Worm (Caenorhabditis elegans): ENCODE results near the gene C01B10.3.

ce11 chrIV:6653663-6654201 lies 32.6 kb upstream of the C01B10.3 start:
- no peak for TF ChIP-seq K11D2.4 (GFP tag; IDR thresholded peaks at IDR 0.05)
- no peak for TF ChIP-seq fkh-3 (tag; optimal IDR thresholded peaks at IDR 0.05)
- TF ChIP-seq dpl-1 (GFP tag; optimal IDR thresholded peaks at IDR 0.05), result no peak
- no peak for TF ChIP-seq mes-4 (tag; optimal IDR thresholded peaks at IDR 0.05)
- no peak for TF ChIP-seq D2030.7 (GFP tag; IDR thresholded peaks at IDR 0.05)
- no peak for TF ChIP-seq ama-1 (optimal IDR thresholded peaks at IDR 0.05)
- no peak for TF ChIP-seq ama-1 (GFP tag; optimal IDR thresholded peaks at IDR 0.05)
- TF ChIP-seq F23B12.7 (tag; optimal IDR thresholded peaks at IDR 0.05; ENCODE audit: insufficient read depth), result no peak
- TF ChIP-seq Y95B8A.8 (GFP tag; IDR thresholded peaks at IDR 0.05), result no peak

Data from whole organism, young adult.